Fruit fly (Drosophila melanogaster): ENCODE results near the gene CG6333.

DNA sequence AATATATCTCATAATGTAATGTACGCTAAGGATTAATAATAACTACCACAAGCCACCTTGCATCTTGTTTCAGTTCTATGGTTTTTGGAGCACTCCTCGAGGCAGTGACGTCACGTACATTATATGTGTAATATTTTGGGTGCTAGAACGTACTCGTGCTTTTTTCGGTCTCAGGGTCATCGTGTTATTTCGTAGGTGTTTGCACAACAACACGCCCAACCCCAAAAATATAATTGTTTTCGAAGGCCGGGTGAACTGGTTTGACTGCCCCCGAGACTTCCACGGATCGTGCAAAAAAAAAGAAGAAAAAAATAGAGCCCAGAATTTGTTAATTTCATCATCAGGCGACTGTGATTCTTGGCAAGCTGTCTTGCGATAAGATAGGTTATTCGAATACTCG lies 9.5 kb downstream of the CG6333 start:
- TF ChIP-seq usp (GFP tag; optimal IDR thresholded peaks at IDR 0.05) (no peak), pan (optimal IDR thresholded peaks at IDR 0.05) (no peak), psq (optimal IDR thresholded peaks at IDR 0.05) (no peak), Dll (optimal IDR thresholded peaks at IDR 0.05) (no peak), CG8478 (optimal IDR thresholded peaks at IDR 0.05) (no peak), EcR (GFP tag; optimal IDR thresholded peaks at IDR 0.05) (no peak)

Measured in whole organism.